Worm (Caenorhabditis elegans) whole organism, early embryonic: ENCODE measurements around the gene F41E6.7.
A peak's percentile ranks its signal among the peaks of the same experiment; 100 is the strongest.

ENCODE experiments used
- B0310.2 ChIP-seq: sonication (generic microtip); optimal IDR thresholded peaks from 2 replicates; lab custom pipeline; 2016; ENCODE audit warnings: mild to moderate bottlenecking, missing genetic modification characterization, missing compliant biosample characterization
- F13C5.2 ChIP-seq: sonication (generic microtip); optimal IDR thresholded peaks from 2 replicates; lab custom pipeline; 2017; ENCODE audit warnings: mild to moderate bottlenecking, missing genetic modification characterization, inconsistent platforms, missing compliant biosample characterization
- aly-1 ChIP-seq: sonication (generic microtip); optimal IDR thresholded peaks from 2 replicates; lab custom pipeline; 2016; ENCODE audit warnings: missing genetic modification characterization, missing compliant biosample characterization
- ama-1 ChIP-seq: fragments of 150-350 bp; optimal IDR thresholded peaks from 2 replicates; lab custom pipeline; 2014
- ceh-13 ChIP-seq: fragments of 200-800 bp; sonication (Bioruptor generic); optimal IDR thresholded peaks from 2 replicates; lab custom pipeline; 2018; ENCODE audit warnings: mild to moderate bottlenecking, missing genetic modification characterization, missing compliant biosample characterization
- ceh-36 ChIP-seq: sonication (generic microtip); optimal IDR thresholded peaks from 2 replicates; lab custom pipeline; 2016; ENCODE audit warnings: missing genetic modification characterization, inconsistent platforms, missing compliant biosample characterization
- ets-7 ChIP-seq: sonication (generic microtip); optimal IDR thresholded peaks from 2 replicates; lab custom pipeline; 2016; ENCODE audit warnings: missing genotype, missing genetic modification characterization, missing compliant biosample characterization
- flt-1 ChIP-seq: fragments of 200-800 bp; sonication (Bioruptor generic); IDR thresholded peaks from 2 replicates; pipeline ENCODE4 v1.3.6; 2022; ENCODE audit warnings: missing genetic modification characterization, missing compliant biosample characterization
- hmbx-1 ChIP-seq: sonication (generic microtip); optimal IDR thresholded peaks from 2 replicates; lab custom pipeline; 2016; ENCODE audit warnings: mild to moderate bottlenecking, missing genetic modification characterization, missing compliant biosample characterization
- hmg-4 ChIP-seq: fragments of 200-800 bp; sonication (Bioruptor generic); optimal IDR thresholded peaks from 2 replicates; lab custom pipeline; 2018; ENCODE audit warnings: mild to moderate bottlenecking, missing genetic modification characterization, missing compliant biosample characterization
- hnd-1 ChIP-seq: sonication (generic microtip); optimal IDR thresholded peaks from 2 replicates; lab custom pipeline; 2016; ENCODE audit warnings: missing genetic modification characterization, missing compliant biosample characterization
- pes-1 ChIP-seq: fragments of 200-800 bp; sonication (Bioruptor generic); IDR thresholded peaks from 2 replicates; pipeline ENCODE4 v1.3.6; 2022; ENCODE audit warnings: missing genetic modification reagents, missing genetic modification characterization, missing compliant biosample characterization
- scrt-1 ChIP-seq: fragments of 200-800 bp; sonication (Bioruptor generic); IDR thresholded peaks from 2 replicates; pipeline ENCODE4 v1.3.6; 2022; ENCODE audit warnings: missing genetic modification characterization, missing compliant biosample characterization
- sea-1 ChIP-seq: fragments of 200-800 bp; sonication (Bioruptor generic); conservative IDR thresholded peaks from 2 replicates; pipeline ENCODE4 v1.3.6; 2022; ENCODE audit warnings: missing genetic modification characterization, missing compliant biosample characterization
- tbx-11 ChIP-seq: fragments of 200-800 bp; sonication (Bioruptor generic); IDR thresholded peaks from 2 replicates; pipeline ENCODE4 v1.3.6; 2022; ENCODE audit warnings: missing genetic modification characterization, missing compliant biosample characterization
- tbx-37 ChIP-seq: fragments of 200-800 bp; sonication (Bioruptor generic); conservative IDR thresholded peaks from 2 replicates; pipeline ENCODE4 v1.3.6; 2022; ENCODE audit warnings: missing genetic modification reagents, missing genetic modification characterization, missing compliant biosample characterization
- tra-4 ChIP-seq: sonication (generic microtip); optimal IDR thresholded peaks from 2 replicates; lab custom pipeline; 2017; ENCODE audit warnings: missing genetic modification characterization, missing compliant biosample characterization

Gene F41E6.7

ce11 chrV:8632788-8633187 lies 33.7 kb upstream of the F41E6.7 start:
- TF ChIP-seq sea-1 (no peak), hmg-4 (GFP tag; lab: Kevin White, UChicago) (no peak), F13C5.2 (tag; lab: Kevin White, UChicago) (no peak), aly-1 (tag; lab: Kevin White, UChicago) (no peak), tbx-11 (GFP tag; lab: Robert Waterston, UW) (no peak), flt-1 (GFP tag; lab: Robert Waterston, UW) (no peak), ama-1 (lab: Kevin White, UChicago) (no peak), pes-1 (GFP tag; lab: Robert Waterston, UW) (no peak), scrt-1 (no peak), hmbx-1 (tag; lab: Kevin White, UChicago) (no peak), B0310.2 (tag; lab: Kevin White, UChicago) (no peak), tra-4 (tag; lab: Kevin White, UChicago) (no peak), ets-7 (tag; lab: Kevin White, UChicago) (no peak), ceh-36 (tag; lab: Kevin White, UChicago) (no peak), tbx-37 (GFP tag; lab: Robert Waterston, UW) (no peak), hnd-1 (tag; lab: Kevin White, UChicago) (no peak)

ce11 chrV:8631277-8631765 lies 32.2 kb upstream of the F41E6.7 start, which contains the start of gene atg-18:
Gene atg-18, minus strand, starts transcription at chrV:8631327.
- TF ChIP-seq B0310.2 (tag; lab: Kevin White, UChicago) (no peak), ceh-13 (no peak), hnd-1 (tag; lab: Kevin White, UChicago) (peak; percentile 28), ets-7 (tag; lab: Kevin White, UChicago) (peak; percentile 33), tbx-37 (GFP tag; lab: Robert Waterston, UW) (peak; percentile 20; the same call in 1 of the 2 replicates), tra-4 (tag; lab: Kevin White, UChicago) (no peak), ama-1 (lab: Kevin White, UChicago) (no peak), pes-1 (GFP tag; lab: Robert Waterston, UW) (peak; percentile 67), F13C5.2 (tag; lab: Kevin White, UChicago) (peak; percentile 77), flt-1 (GFP tag; lab: Robert Waterston, UW) (no peak; the same call in 1 of the 2 replicates), hmg-4 (GFP tag; lab: Kevin White, UChicago) (no peak), aly-1 (tag; lab: Kevin White, UChicago) (peak; percentile 43), sea-1 (peak; percentile 73), hmbx-1 (tag; lab: Kevin White, UChicago) (no peak), scrt-1 (peak; percentile 65; the same call in 1 of the 2 replicates), tbx-11 (GFP tag; lab: Robert Waterston, UW) (peak; percentile 71; the same call in 1 of the 2 replicates), ceh-36 (tag; lab: Kevin White, UChicago) (peak; percentile 23)

ce11 chrV:8629029-8629428 lies 29.9 kb upstream of the F41E6.7 start, which contains the start of gene F41E6.12:
Gene F41E6.12, minus strand, starts transcription at chrV:8629129.
- TF ChIP-seq tra-4 (tag; lab: Kevin White, UChicago) (no peak), scrt-1 (no peak), hmbx-1 (tag; lab: Kevin White, UChicago) (no peak), aly-1 (tag; lab: Kevin White, UChicago) (no peak), B0310.2 (tag; lab: Kevin White, UChicago) (no peak), F13C5.2 (tag; lab: Kevin White, UChicago) (no peak), ceh-36 (tag; lab: Kevin White, UChicago) (no peak), pes-1 (GFP tag; lab: Robert Waterston, UW) (no peak)

- no peak for TF ChIP-seq ets-7 (tag; lab: Kevin White, UChicago)
- no peak for TF ChIP-seq tbx-11 (GFP tag; lab: Robert Waterston, UW)
- TF ChIP-seq ceh-36 (tag; lab: Kevin White, UChicago) = no peak
- TF ChIP-seq aly-1 (tag; lab: Kevin White, UChicago) = no peak
- TF ChIP-seq ama-1 (lab: Kevin White, UChicago) = no peak
- no peak for TF ChIP-seq B0310.2 (tag; lab: Kevin White, UChicago)
- TF ChIP-seq F13C5.2 (tag; lab: Kevin White, UChicago) = no peak
- TF ChIP-seq sea-1 = no peak
- TF ChIP-seq scrt-1 = no peak
- no peak for TF ChIP-seq hmg-4 (GFP tag; lab: Kevin White, UChicago)
- TF ChIP-seq tbx-37 (GFP tag; lab: Robert Waterston, UW) = no peak
- no peak for TF ChIP-seq hnd-1 (tag; lab: Kevin White, UChicago)
- no peak for TF ChIP-seq tra-4 (tag; lab: Kevin White, UChicago)
- no peak for TF ChIP-seq ceh-13
- no peak for TF ChIP-seq flt-1 (GFP tag; lab: Robert Waterston, UW)
- no peak for TF ChIP-seq pes-1 (GFP tag; lab: Robert Waterston, UW)
- no peak for TF ChIP-seq hmbx-1 (tag; lab: Kevin White, UChicago)
These were observed 28.5 kb upstream of the F41E6.7 start for ce11 chrV:8627580-8627979.

- TF ChIP-seq tra-4 (tag; lab: Kevin White, UChicago) = no peak
- TF ChIP-seq hmg-4 (GFP tag; lab: Kevin White, UChicago) = no peak
- no peak for TF ChIP-seq sea-1
- no peak for TF ChIP-seq B0310.2 (tag; lab: Kevin White, UChicago)
These were observed 27.3 kb upstream of the F41E6.7 start for ce11 chrV:8626406-8626805.

- TF ChIP-seq ets-7 (tag; lab: Kevin White, UChicago) (no peak), scrt-1 (no peak), aly-1 (tag; lab: Kevin White, UChicago) (no peak), ama-1 (lab: Kevin White, UChicago) (no peak), tra-4 (tag; lab: Kevin White, UChicago) (no peak), tbx-37 (GFP tag; lab: Robert Waterston, UW) (no peak), sea-1 (no peak), flt-1 (GFP tag; lab: Robert Waterston, UW) (no peak), ceh-36 (tag; lab: Kevin White, UChicago) (no peak), tbx-11 (GFP tag; lab: Robert Waterston, UW) (no peak), hnd-1 (tag; lab: Kevin White, UChicago) (no peak), B0310.2 (tag; lab: Kevin White, UChicago) (no peak)
These were observed 24.7 kb upstream of the F41E6.7 start, which contains the start of gene F41E6.17 for ce11 chrV:8623754-8624153. Gene F41E6.17, plus strand, starts transcription at chrV:8624101.
